Comparison of ENCODE assay signal across 1 fruit fly cellular context in genomic region chr2L:13373435-13374242, dm6.
TF ChIP-seq lines count a peak whose summit lies in the region.

Gene Bdp1, minus strand, starts transcription at chr2L:13373890.
Gene CG6565, plus strand, starts transcription at chr2L:13374019.

TF ChIP-seq in whole organism, embryonic, 481 proteins besides CTCF, POLR2A, EP300 and RAD21 (continued from another document):
- TF ChIP-seq disco-r (GFP tag; optimal IDR thresholded peaks at IDR 0.05; lab: Kevin White, UChicago) (peak; percentile 98), CG18476 (GFP tag; optimal IDR thresholded peaks at IDR 0.05; lab: Kevin White, UChicago) (peak; percentile 97), ems (GFP tag; optimal IDR thresholded peaks at IDR 0.05; lab: Kevin White, UChicago) (peak; percentile 98), gsb-n (tag; optimal IDR thresholded peaks at IDR 0.05; lab: Kevin White, UChicago) (peak; percentile 96), Ptx1 (GFP tag; IDR thresholded peaks at IDR 0.05; lab: Robert Waterston, UW) (peak; percentile 98), CG10565 (GFP tag; optimal IDR thresholded peaks at IDR 0.05; lab: Kevin White, UChicago) (peak; percentile 94), mld (GFP tag; IDR thresholded peaks at IDR 0.05; lab: Robert Waterston, UW; ENCODE audit: partially characterized antibody) (no peak), Hmr (GFP tag; optimal IDR thresholded peaks at IDR 0.05; lab: Kevin White, UChicago) (peak; percentile 97), CG33213 (GFP tag; optimal IDR thresholded peaks at IDR 0.05; lab: Kevin White, UChicago) (peak; percentile 98), CG8089 (GFP tag; optimal IDR thresholded peaks at IDR 0.05; lab: Kevin White, UChicago) (peak; percentile 98), CG6254 (GFP tag; optimal IDR thresholded peaks at IDR 0.05; lab: Kevin White, UChicago) (peak; percentile 91), MBD-R2 (GFP tag; IDR thresholded peaks at IDR 0.05; lab: Robert Waterston, UW) (peak; percentile 87), Hr39 (optimal IDR thresholded peaks at IDR 0.05; lab: Kevin White, UChicago) (no peak), CG14441 (GFP tag; IDR thresholded peaks at IDR 0.05; lab: Robert Waterston, UW) (peak; percentile 95), exex (tag; optimal IDR thresholded peaks at IDR 0.05; lab: Kevin White, UChicago) (peak; percentile 81), CG1832 (GFP tag; optimal IDR thresholded peaks at IDR 0.05; lab: Kevin White, UChicago) (no peak), CG1792 (GFP tag; optimal IDR thresholded peaks at IDR 0.05; lab: Kevin White, UChicago) (peak; percentile 97), vnd (GFP tag; IDR thresholded peaks at IDR 0.05; lab: Robert Waterston, UW; ENCODE audit: partially characterized antibody) (no peak), az2 (GFP tag; optimal IDR thresholded peaks at IDR 0.05; lab: Kevin White, UChicago) (peak; percentile 98), ci (GFP tag; IDR thresholded peaks at IDR 0.05; lab: Robert Waterston, UW) (peak; percentile 86), cg (GFP tag; optimal IDR thresholded peaks at IDR 0.05; lab: Kevin White, UChicago) (no peak), CG2116 (GFP tag; optimal IDR thresholded peaks at IDR 0.05; lab: Kevin White, UChicago) (peak; percentile 87), CG2120 (GFP tag; optimal IDR thresholded peaks at IDR 0.05; lab: Kevin White, UChicago) (peak; percentile 99), dmrt99B (tag; optimal IDR thresholded peaks at IDR 0.05; lab: Kevin White, UChicago) (peak; percentile 95), CG32767 (GFP tag; IDR thresholded peaks at IDR 0.05; lab: Robert Waterston, UW) (peak; percentile 88), CG13894 (tag; optimal IDR thresholded peaks at IDR 0.05; lab: Kevin White, UChicago) (peak; percentile 94), E2f1 (GFP tag; IDR thresholded peaks at IDR 0.05; lab: Robert Waterston, UW) (peak; percentile 94), MESR4 (GFP tag; optimal IDR thresholded peaks at IDR 0.05; lab: Kevin White, UChicago) (peak; percentile 79), ro (GFP tag; IDR thresholded peaks at IDR 0.05; lab: Robert Waterston, UW) (peak; percentile 90), Six4 (GFP tag; optimal IDR thresholded peaks at IDR 0.05; lab: Kevin White, UChicago) (peak; percentile 96), BEAF-32 (GFP tag; optimal IDR thresholded peaks at IDR 0.05; lab: Kevin White, UChicago) (peak; percentile 70), aop (GFP tag; IDR thresholded peaks at IDR 0.05; lab: Robert Waterston, UW) (no peak), CG6272 (GFP tag; IDR thresholded peaks at IDR 0.05; lab: Robert Waterston, UW) (peak; percentile 97), mam (GFP tag; optimal IDR thresholded peaks at IDR 0.05; lab: Kevin White, UChicago) (peak; percentile 99), inv (GFP tag; IDR thresholded peaks at IDR 0.05; lab: Robert Waterston, UW; ENCODE audit: partially characterized antibody) (0 out of 2 replicates have a peak, but pooled peaks have one; percentile 42), CG8765 (GFP tag; IDR thresholded peaks at IDR 0.05; lab: Robert Waterston, UW) (peak; percentile 95; the same call in 1 of the 2 replicates), CG17359 (tag; optimal IDR thresholded peaks at IDR 0.05; lab: Kevin White, UChicago) (peak; percentile 95), CG6765 (GFP tag; optimal IDR thresholded peaks at IDR 0.05; lab: Kevin White, UChicago) (peak; percentile 85), en (GFP tag; optimal IDR thresholded peaks at IDR 0.05; lab: Kevin White, UChicago) (peak; percentile 94)
